Worm (Caenorhabditis elegans) whole organism, late embryonic: ENCODE results near the gene srx-137.

Experiments
- ama-1 ChIP-seq: fragments of 150-350 bp; optimal IDR thresholded peaks from 2 replicates; lab custom pipeline; 2014
- ceh-2 ChIP-seq: sonication (generic microtip); optimal IDR thresholded peaks from 2 replicates; lab custom pipeline; 2016; ENCODE audit warnings: missing genotype, missing genetic modification characterization, missing compliant biosample characterization
- ceh-24 ChIP-seq: sonication (generic microtip); optimal IDR thresholded peaks from 2 replicates; lab custom pipeline; 2016; ENCODE audit warnings: mild to moderate bottlenecking, missing genetic modification characterization, missing compliant biosample characterization
- ceh-9 ChIP-seq: sonication (generic microtip); optimal IDR thresholded peaks from 2 replicates; lab custom pipeline; 2016; ENCODE audit warnings: mild to moderate bottlenecking, missing genetic modification characterization, inconsistent platforms, missing compliant biosample characterization
- dve-1 ChIP-seq: sonication (generic microtip); optimal IDR thresholded peaks from 2 replicates; lab custom pipeline; 2017; ENCODE audit warnings: antibody characterized with exemption, mild to moderate bottlenecking, missing genetic modification characterization, missing compliant biosample characterization
- elt-2 ChIP-seq: sonication (generic microtip); optimal IDR thresholded peaks from 2 replicates; lab custom pipeline; 2016; ENCODE audit warnings: missing genetic modification reagents, missing genetic modification characterization, missing compliant biosample characterization
- nfya-1 ChIP-seq: sonication (generic microtip); optimal IDR thresholded peaks from 2 replicates; lab custom pipeline; 2017; ENCODE audit warnings: missing genetic modification characterization, mild to moderate bottlenecking, missing compliant biosample characterization, antibody characterized with exemption, moderate library complexity
- nhr-11 ChIP-seq: fragments of 150-350 bp; optimal IDR thresholded peaks from 2 replicates; lab custom pipeline; 2014; ENCODE audit warnings: missing biosample characterization, missing genetic modification characterization
- syd-9 ChIP-seq: sonication (generic microtip); optimal IDR thresholded peaks from 2 replicates; lab custom pipeline; 2016; ENCODE audit warnings: mild to moderate bottlenecking, missing genetic modification characterization, moderate library complexity, missing compliant biosample characterization
- tbx-2 ChIP-seq: sonication (generic microtip); optimal IDR thresholded peaks from 2 replicates; lab custom pipeline; 2016; ENCODE audit warnings: missing genetic modification characterization, missing compliant biosample characterization

ce11 chrV:13850170-13850569 lies 12.4 kb upstream of the srx-137 start, which contains the start of gene hpx-2:
- no peak for TF ChIP-seq tbx-2
- no peak for TF ChIP-seq nhr-11 (tag; lab: Kevin White, UChicago)
- TF ChIP-seq ceh-24 (tag; lab: Kevin White, UChicago), result no peak
- TF ChIP-seq ceh-2, result no peak
- TF ChIP-seq ceh-9 (tag; lab: Kevin White, UChicago), result no peak
- TF ChIP-seq syd-9 (tag; lab: Kevin White, UChicago), result no peak
- TF ChIP-seq ama-1 (lab: Kevin White, UChicago), result no peak
- TF ChIP-seq nfya-1 (tag; lab: Kevin White, UChicago), result no peak
- TF ChIP-seq elt-2 (tag; lab: Kevin White, UChicago), result no peak
- no peak for TF ChIP-seq dve-1 (tag; lab: Kevin White, UChicago)
